Fruit fly (Drosophila melanogaster): ENCODE results near the gene Doc3.

DNA sequence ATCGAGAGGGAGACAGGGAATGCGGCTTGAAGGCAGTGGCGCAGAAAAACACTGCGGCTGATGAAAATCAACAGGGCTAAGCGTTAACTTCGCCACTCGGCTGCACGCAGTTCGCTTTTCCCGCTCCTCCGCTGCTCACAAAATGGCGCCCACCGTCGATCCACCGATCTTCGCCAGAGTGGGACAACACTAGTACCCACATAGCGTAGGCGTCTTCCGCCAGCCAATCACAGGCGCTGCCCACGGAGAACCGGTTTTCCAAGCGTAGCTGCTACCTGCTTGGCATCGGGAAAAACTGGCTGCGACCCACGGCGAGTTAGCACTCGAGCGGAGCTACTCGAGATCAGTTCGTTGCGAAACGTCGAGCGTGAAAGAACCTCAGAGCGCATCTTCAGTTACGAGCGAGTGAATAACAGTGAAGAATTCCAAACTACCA, 36.1 kb downstream of the Doc3 start, which contains the start of gene Doc1:
- TF ChIP-seq Hr83 (GFP tag; optimal IDR thresholded peaks at IDR 0.05; ENCODE audit: poor library complexity, severe bottlenecking) (no peak), OdsH (GFP tag; optimal IDR thresholded peaks at IDR 0.05) (no peak), sv (GFP tag; optimal IDR thresholded peaks at IDR 0.05) (no peak), CG32264 (GFP tag; optimal IDR thresholded peaks at IDR 0.05) (no peak), Mio (GFP tag; optimal IDR thresholded peaks at IDR 0.05) (no peak), sage (GFP tag; optimal IDR thresholded peaks at IDR 0.05) (no peak)
